Fruit fly (Drosophila melanogaster): ENCODE results near the gene Sytbeta.

DNA sequence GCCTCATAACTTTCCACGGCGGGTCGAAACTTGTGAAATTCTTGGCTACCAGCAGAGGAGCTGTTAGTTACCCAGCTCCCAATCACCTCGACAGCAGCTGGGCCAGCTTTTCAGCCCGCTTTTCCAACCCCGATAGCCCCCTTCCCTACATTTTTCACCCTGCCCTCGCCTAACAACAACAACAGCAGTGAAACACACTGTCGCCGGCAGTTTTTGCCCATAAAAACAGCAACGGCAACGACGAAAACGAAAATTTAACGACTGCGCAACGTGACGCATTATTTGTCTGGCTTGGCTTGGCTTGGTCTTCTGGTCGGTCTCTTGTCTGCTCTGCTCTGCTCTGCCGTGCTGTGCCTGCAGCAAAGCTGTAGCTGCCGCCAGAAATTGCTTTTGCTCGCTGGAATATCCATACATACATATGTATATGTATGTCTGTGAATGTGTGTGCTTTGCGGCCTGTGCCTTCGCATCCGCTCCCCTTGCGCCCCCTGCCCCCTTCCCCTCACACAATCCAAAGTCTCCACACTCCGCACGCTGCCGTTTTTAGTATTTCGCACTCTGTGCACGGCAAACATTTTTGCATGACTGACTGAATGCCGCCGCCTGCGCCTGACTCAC lies 42.5 kb upstream of the Sytbeta start:
- TF ChIP-seq Dfd (GFP tag; optimal IDR thresholded peaks at IDR 0.05) (no peak), pan (optimal IDR thresholded peaks at IDR 0.05) (no peak), br (GFP tag; optimal IDR thresholded peaks at IDR 0.05) (no peak)

Data from whole organism, wandering third instar larva.